Fruit fly (Drosophila melanogaster) whole organism, pupa: ENCODE results near the gene CG14050.

Experiments used
- CG14655 ChIP-seq: fragments of 200-800 bp; sonication (Bioruptor generic); optimal IDR thresholded peaks from 3 replicates; lab custom pipeline; 2017; ENCODE audit warnings: mild to moderate bottlenecking, missing biosample characterization, missing genetic modification reagents, missing genetic modification characterization
- CG4496 ChIP-seq: fragments of 200-800 bp; sonication (Bioruptor generic); IDR thresholded peaks from 3 replicates; pipeline ENCODE4 v1.3.6; 2022; ENCODE audit warnings: missing biosample characterization, missing genetic modification characterization
- Pif1A ChIP-seq: fragments of 200-800 bp; sonication (Bioruptor generic); optimal IDR thresholded peaks from 3 replicates; lab custom pipeline; 2016; ENCODE audit warnings: missing biosample characterization, missing genetic modification characterization

DNA sequence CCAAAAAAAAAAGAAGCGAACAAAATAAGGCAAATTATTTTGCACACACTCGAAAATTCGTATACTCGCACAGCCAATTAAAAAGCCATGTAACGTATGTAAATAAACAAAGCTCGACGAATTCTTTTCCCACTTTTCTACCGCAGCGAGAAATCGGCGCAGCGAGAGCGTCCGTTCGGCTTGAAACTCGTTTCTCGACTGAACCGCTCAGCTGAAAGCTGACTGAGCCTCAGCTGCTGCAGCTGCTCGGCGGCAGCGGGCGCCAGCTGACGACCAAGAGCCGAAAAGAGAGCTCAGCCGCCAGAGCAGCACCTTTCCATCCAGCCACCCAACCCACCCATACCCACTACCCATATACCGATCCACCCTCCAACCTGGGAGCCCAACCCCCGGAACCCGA is 40.2 kb upstream of the CG14050 start, which contains the start of gene CG2841:
- no peak for TF ChIP-seq Pif1A (GFP tag; lab: Kevin White, UChicago)
- TF ChIP-seq CG14655 (GFP tag; lab: Kevin White, UChicago) = no peak
- TF ChIP-seq CG4496 (GFP tag; lab: Robert Waterston, UW) = peak; percentile 68
